Worm (Caenorhabditis elegans): Measurements from ENCODE around the gene T05G5.1.

Gene T05G5.1

DNA sequence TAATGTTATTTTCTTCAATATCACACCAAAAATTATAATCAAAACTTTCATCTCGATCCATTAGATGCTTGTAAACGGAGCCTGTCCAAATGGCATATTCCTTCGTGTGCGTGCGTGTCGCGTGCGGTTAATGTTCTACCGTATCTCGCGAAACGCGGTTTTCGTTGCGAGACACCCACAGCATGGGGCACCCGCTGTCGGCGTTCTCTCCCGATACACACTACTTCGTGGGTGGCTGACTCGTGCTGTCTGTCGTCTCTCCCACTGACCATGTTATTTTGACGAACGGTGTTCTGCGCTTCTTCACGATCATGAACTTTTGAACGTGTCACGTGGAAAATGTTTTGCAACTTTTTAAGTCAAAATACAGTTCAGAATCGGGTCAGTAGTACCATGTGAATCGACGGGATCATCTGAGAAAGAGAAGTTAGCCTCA lies 22.3 kb upstream of the T05G5.1 start (continued):
- TF ChIP-seq C06A6.2 (GFP tag; conservative IDR thresholded peaks at IDR 0.05) = peak; percentile 97
- TF ChIP-seq ets-4 (GFP tag; optimal IDR thresholded peaks at IDR 0.05) = peak; percentile 98
- TF ChIP-seq egl-44 (GFP tag; IDR thresholded peaks at IDR 0.05) = peak; percentile 96
- TF ChIP-seq lsl-1 (GFP tag; optimal IDR thresholded peaks at IDR 0.05) = peak; percentile 29
- TF ChIP-seq T26A5.8 (tag; optimal IDR thresholded peaks at IDR 0.05) = no peak
- peak; percentile 94 for TF ChIP-seq nhr-90 (tag; optimal IDR thresholded peaks at IDR 0.05)
- no peak for TF ChIP-seq ceh-91 (GFP tag; IDR thresholded peaks at IDR 0.05)
- peak; percentile 77 for TF ChIP-seq F39B2.1 (GFP tag; IDR thresholded peaks at IDR 0.05)
- TF ChIP-seq lir-1 (GFP tag; conservative IDR thresholded peaks at IDR 0.05) = peak; percentile 92
- TF ChIP-seq B0035.1 (tag; optimal IDR thresholded peaks at IDR 0.05) = peak; percentile 90
- TF ChIP-seq F49E8.2 (tag; optimal IDR thresholded peaks at IDR 0.05; ENCODE audit: insufficient read depth) = no peak
- TF ChIP-seq gei-17 (GFP tag; optimal IDR thresholded peaks at IDR 0.05) = peak; percentile 90
- no peak for TF ChIP-seq F23B12.7 (tag; optimal IDR thresholded peaks at IDR 0.05; ENCODE audit: insufficient read depth)
- TF ChIP-seq hlh-26 (GFP tag; conservative IDR thresholded peaks at IDR 0.05) = no peak
- TF ChIP-seq F33H1.4 (GFP tag; IDR thresholded peaks at IDR 0.05) = peak; percentile 91
- peak; percentile 98 for TF ChIP-seq ztf-26 (tag; optimal IDR thresholded peaks at IDR 0.05)
- TF ChIP-seq unc-130 (GFP tag; optimal IDR thresholded peaks at IDR 0.05) = peak; percentile 3
- TF ChIP-seq F10E7.11 (tag; optimal IDR thresholded peaks at IDR 0.05) = peak; percentile 79
- TF ChIP-seq madf-10 (tag; optimal IDR thresholded peaks at IDR 0.05) = peak; percentile 94
- TF ChIP-seq hlh-12 (tag; optimal IDR thresholded peaks at IDR 0.05) = no peak
- TF ChIP-seq mes-4 (tag; optimal IDR thresholded peaks at IDR 0.05) = no peak
- peak in 2 of 3 experiments; percentile 44 to 94 for TF ChIP-seq lin-35 (GFP tag; optimal IDR thresholded peaks at IDR 0.05)
- TF ChIP-seq Y79H2A.3 (GFP tag; conservative IDR thresholded peaks at IDR 0.05) = no peak; the same call in 1 of the 2 replicates
- TF ChIP-seq K12H6.12 (tag; optimal IDR thresholded peaks at IDR 0.05) = peak; percentile 100
- TF ChIP-seq Y53G8AR.9 (GFP tag; conservative IDR thresholded peaks at IDR 0.05) = peak; percentile 98
- no peak for TF ChIP-seq hrde-1 (tag; optimal IDR thresholded peaks at IDR 0.05; ENCODE audit: borderline replicate concordance)
- TF ChIP-seq tbp1 (GFP tag; optimal IDR thresholded peaks at IDR 0.05) = peak; percentile 75
- TF ChIP-seq him-1 (tag; optimal IDR thresholded peaks at IDR 0.05) = no peak
- peak; percentile 37 for TF ChIP-seq unc-62 (GFP tag; optimal IDR thresholded peaks at IDR 0.05)
- TF ChIP-seq lin-26 (GFP tag; IDR thresholded peaks at IDR 0.05) = peak; percentile 91
- TF ChIP-seq bed-2 (GFP tag; IDR thresholded peaks at IDR 0.05) = no peak
- TF ChIP-seq bed-1 (GFP tag; IDR thresholded peaks at IDR 0.05) = peak; percentile 97
- TF ChIP-seq ekl-4 (GFP tag; IDR thresholded peaks at IDR 0.05) = peak; percentile 99
- peak; percentile 98 for TF ChIP-seq ceh-27 (GFP tag; optimal IDR thresholded peaks at IDR 0.05)
- peak; percentile 94 for TF ChIP-seq Y56A3A.18 (GFP tag; IDR thresholded peaks at IDR 0.05)
- peak; percentile 72 for TF ChIP-seq hsf-1 (GFP tag; IDR thresholded peaks at IDR 0.05)
- peak; percentile 97 for TF ChIP-seq nhr-80 (tag; optimal IDR thresholded peaks at IDR 0.05)
- TF ChIP-seq rec-8 (tag; optimal IDR thresholded peaks at IDR 0.05) = no peak
- TF ChIP-seq let-607 (tag; optimal IDR thresholded peaks at IDR 0.05) = peak; percentile 91 to 94
- peak; percentile 55 for TF ChIP-seq snpc-3.4 (tag; optimal IDR thresholded peaks at IDR 0.05)
- TF ChIP-seq hmg-20 (GFP tag; IDR thresholded peaks at IDR 0.05) = peak; percentile 87
- TF ChIP-seq ceh-79 (tag; optimal IDR thresholded peaks at IDR 0.05) = peak; percentile 77
- TF ChIP-seq ceh-100 (GFP tag; IDR thresholded peaks at IDR 0.05) = peak; percentile 84
- TF ChIP-seq ztf-3 (GFP tag; optimal IDR thresholded peaks at IDR 0.05) = peak; percentile 97
- no peak for TF ChIP-seq xnd-1 (tag; optimal IDR thresholded peaks at IDR 0.05)
- TF ChIP-seq die-1 (tag; optimal IDR thresholded peaks at IDR 0.05) = peak; percentile 62
- peak; percentile 41 for TF ChIP-seq B0261.1 (tag; optimal IDR thresholded peaks at IDR 0.05)
- peak; percentile 61 for TF ChIP-seq fkh-3 (tag; optimal IDR thresholded peaks at IDR 0.05)

Data from whole organism, young adult.